Worm (Caenorhabditis elegans): Measurements from ENCODE around the gene D2089.3.

DNA sequence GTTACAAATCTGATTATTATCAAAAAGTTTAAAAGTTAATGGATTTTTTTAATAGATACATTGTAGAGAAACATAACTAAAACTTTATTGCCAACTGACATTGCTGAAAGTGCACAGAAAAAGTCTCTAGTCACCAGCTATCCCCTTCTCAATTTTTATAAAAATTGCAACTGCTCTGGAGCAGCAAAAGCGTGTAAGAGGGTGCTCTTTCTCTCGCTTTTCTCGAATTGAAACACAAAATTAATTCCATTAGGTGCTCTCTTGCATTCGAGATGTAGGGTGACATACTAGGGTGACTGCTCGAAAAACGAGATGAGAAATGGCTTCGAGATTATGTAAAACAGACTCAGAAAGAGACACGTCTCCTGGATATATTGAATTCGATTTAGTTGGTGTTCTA, 15.7 kb upstream of the D2089.3 start:
- TF ChIP-seq him-1 (tag; optimal IDR thresholded peaks at IDR 0.05) (no peak), W03F9.2 (tag; optimal IDR thresholded peaks at IDR 0.05) (no peak)

All from whole organism, L4/young adult.